Fruit fly (Drosophila melanogaster): ENCODE data around the gene hng3.

Gene hng3

DNA sequence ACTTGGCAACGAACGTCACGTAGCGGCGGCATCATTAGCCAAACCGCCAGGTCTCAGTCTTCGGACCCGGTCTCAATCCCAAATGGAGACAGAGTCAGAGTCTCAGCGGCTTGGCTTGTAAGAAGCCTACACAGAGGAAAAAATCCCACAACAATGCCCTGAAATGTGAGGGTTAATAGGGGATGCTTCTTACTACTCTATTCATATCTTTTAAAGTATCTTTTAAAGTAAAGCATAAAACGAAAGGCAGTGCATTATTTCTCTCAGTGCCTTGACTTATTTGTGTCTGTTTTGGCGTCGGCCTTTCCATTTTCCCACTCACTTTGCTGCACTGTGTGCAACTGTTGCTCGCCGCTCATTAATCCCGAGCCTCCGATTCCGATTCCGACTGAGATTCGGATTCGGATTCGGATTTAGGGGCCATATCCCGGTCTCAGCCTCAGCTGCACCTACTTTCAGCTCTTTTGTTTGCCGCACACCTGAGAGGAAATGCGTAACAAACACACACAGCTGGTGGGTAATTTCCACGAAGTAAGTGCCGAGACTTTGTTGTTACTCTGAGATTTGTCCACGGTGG is 7.1 kb upstream of the hng3 start (continued):
- TF ChIP-seq dati (GFP tag; IDR thresholded peaks at IDR 0.05): peak; percentile 82
- TF ChIP-seq CG7271 (tag; optimal IDR thresholded peaks at IDR 0.05): peak; percentile 45
- TF ChIP-seq CG10321 (GFP tag; IDR thresholded peaks at IDR 0.05): no peak
- TF ChIP-seq CG2678 (tag; optimal IDR thresholded peaks at IDR 0.05): peak; percentile 77
- TF ChIP-seq luna (GFP tag; optimal IDR thresholded peaks at IDR 0.05): no peak
- peak; percentile 85 for TF ChIP-seq Optix (GFP tag; IDR thresholded peaks at IDR 0.05)
- TF ChIP-seq lov (optimal IDR thresholded peaks at IDR 0.05): no peak
- TF ChIP-seq lov (GFP tag; IDR thresholded peaks at IDR 0.05): peak; percentile 88
- TF ChIP-seq Eip74EF (GFP tag; optimal IDR thresholded peaks at IDR 0.05): peak in 1 of 2 experiments; percentile 56
- TF ChIP-seq C15 (GFP tag; IDR thresholded peaks at IDR 0.05): 0 out of 3 replicates have a peak, but pooled peaks have one; percentile 36
- TF ChIP-seq Hr51 (GFP tag; optimal IDR thresholded peaks at IDR 0.05): peak; percentile 24 to 78
- TF ChIP-seq Scr (GFP tag; IDR thresholded peaks at IDR 0.05; ENCODE audit: partially characterized antibody): no peak
- TF ChIP-seq CG31365 (tag; optimal IDR thresholded peaks at IDR 0.05): no peak
- peak; percentile 51 for TF ChIP-seq Vsx1 (GFP tag; optimal IDR thresholded peaks at IDR 0.05)
- peak; percentile 71 for TF ChIP-seq Atf3 (GFP tag; optimal IDR thresholded peaks at IDR 0.05)
- TF ChIP-seq CG11696 (GFP tag; IDR thresholded peaks at IDR 0.05): peak; percentile 70
- peak; percentile 87 for TF ChIP-seq CG18262 (tag; optimal IDR thresholded peaks at IDR 0.05)
- TF ChIP-seq Nf-YB (GFP tag; optimal IDR thresholded peaks at IDR 0.05): peak; percentile 46
- peak; percentile 81 for TF ChIP-seq bcd (GFP tag; optimal IDR thresholded peaks at IDR 0.05)
- TF ChIP-seq CG18476 (GFP tag; optimal IDR thresholded peaks at IDR 0.05): peak; percentile 73
- TF ChIP-seq CG12219 (GFP tag; optimal IDR thresholded peaks at IDR 0.05): peak; percentile 67
- TF ChIP-seq HLH3B (GFP tag; IDR thresholded peaks at IDR 0.05): peak; percentile 81
- TF ChIP-seq ssp (GFP tag; IDR thresholded peaks at IDR 0.05): peak; percentile 80
- TF ChIP-seq Hand (GFP tag; optimal IDR thresholded peaks at IDR 0.05): no peak
- peak; percentile 60 for TF ChIP-seq CG6813 (GFP tag; optimal IDR thresholded peaks at IDR 0.05)
- peak; percentile 95 for TF ChIP-seq ci (GFP tag; IDR thresholded peaks at IDR 0.05)
- peak; percentile 58 for TF ChIP-seq CG3847 (GFP tag; IDR thresholded peaks at IDR 0.05)
- peak; percentile 86 for TF ChIP-seq Rx (GFP tag; IDR thresholded peaks at IDR 0.05)
- peak; percentile 81 for TF ChIP-seq sim (GFP tag; IDR thresholded peaks at IDR 0.05)
- peak; percentile 85 for TF ChIP-seq CG11504 (tag; optimal IDR thresholded peaks at IDR 0.05)
- peak; percentile 59 for TF ChIP-seq D (optimal IDR thresholded peaks at IDR 0.05)
- TF ChIP-seq D (GFP tag; optimal IDR thresholded peaks at IDR 0.05): peak; percentile 79
- peak; percentile 78 for TF ChIP-seq Nf-YA (GFP tag; IDR thresholded peaks at IDR 0.05)
- peak; percentile 83 for TF ChIP-seq CG7372 (GFP tag; IDR thresholded peaks at IDR 0.05)
- peak; percentile 70 for TF ChIP-seq ewg (GFP tag; optimal IDR thresholded peaks at IDR 0.05)
- TF ChIP-seq CG10959 (GFP tag; IDR thresholded peaks at IDR 0.05): peak; percentile 88
- peak; percentile 78; the same call in 2 of the 3 replicates for TF ChIP-seq Mrtf (GFP tag; IDR thresholded peaks at IDR 0.05)
- peak; percentile 83 for TF ChIP-seq so (GFP tag; IDR thresholded peaks at IDR 0.05)
- TF ChIP-seq vvl (GFP tag; IDR thresholded peaks at IDR 0.05): peak; percentile 95
- TF ChIP-seq CG11247 (GFP tag; IDR thresholded peaks at IDR 0.05): peak; percentile 77
- peak; percentile 77 for TF ChIP-seq CG10209 (GFP tag; optimal IDR thresholded peaks at IDR 0.05)
- no peak for TF ChIP-seq crol (GFP tag; IDR thresholded peaks at IDR 0.05)
- peak; percentile 82 for TF ChIP-seq CG10267 (tag; optimal IDR thresholded peaks at IDR 0.05)
- TF ChIP-seq exex (tag; optimal IDR thresholded peaks at IDR 0.05): no peak
- peak; percentile 92 for TF ChIP-seq CG8765 (GFP tag; IDR thresholded peaks at IDR 0.05)
- peak; percentile 59 for TF ChIP-seq eyg (GFP tag; optimal IDR thresholded peaks at IDR 0.05)
- peak; percentile 74 for TF ChIP-seq ro (GFP tag; IDR thresholded peaks at IDR 0.05)
- peak; percentile 85 for TF ChIP-seq phol (tag; optimal IDR thresholded peaks at IDR 0.05)
- TF ChIP-seq Six4 (GFP tag; optimal IDR thresholded peaks at IDR 0.05): peak; percentile 80
- peak; percentile 66 for TF ChIP-seq CG8944 (GFP tag; optimal IDR thresholded peaks at IDR 0.05)

All from whole organism, embryonic.